Worm (Caenorhabditis elegans): ENCODE measurements around the gene fbxa-144.

- TF ChIP-seq F23B12.7 (tag; optimal IDR thresholded peaks at IDR 0.05; ENCODE audit: insufficient read depth) (no peak), nfya-1 (tag; optimal IDR thresholded peaks at IDR 0.05; ENCODE audit: borderline replicate concordance, insufficient read depth) (no peak), dpl-1 (GFP tag; optimal IDR thresholded peaks at IDR 0.05) (no peak), F57C9.4 (tag; optimal IDR thresholded peaks at IDR 0.05) (no peak), snpc-3.4 (tag; optimal IDR thresholded peaks at IDR 0.05) (no peak)
Observed at ce11 chrV:16114237-16114636, 18.4 kb downstream of the fbxa-144 start, which contains the start of gene srxa-16.

Data from whole organism, young adult.